Worm (Caenorhabditis elegans) whole organism, L2 larva: Measurements from ENCODE around the gene C15H9.11.

ENCODE experiments used
- nhr-129 ChIP-seq: fragments of 150-350 bp; optimal IDR thresholded peaks from 2 replicates; lab custom pipeline; 2014; ENCODE audit warnings: missing biosample characterization, missing genetic modification characterization
- unc-39 ChIP-seq: fragments of 150-350 bp; optimal IDR thresholded peaks from 2 replicates; lab custom pipeline; 2014; ENCODE audit warnings: missing biosample characterization, missing genetic modification characterization

DNA sequence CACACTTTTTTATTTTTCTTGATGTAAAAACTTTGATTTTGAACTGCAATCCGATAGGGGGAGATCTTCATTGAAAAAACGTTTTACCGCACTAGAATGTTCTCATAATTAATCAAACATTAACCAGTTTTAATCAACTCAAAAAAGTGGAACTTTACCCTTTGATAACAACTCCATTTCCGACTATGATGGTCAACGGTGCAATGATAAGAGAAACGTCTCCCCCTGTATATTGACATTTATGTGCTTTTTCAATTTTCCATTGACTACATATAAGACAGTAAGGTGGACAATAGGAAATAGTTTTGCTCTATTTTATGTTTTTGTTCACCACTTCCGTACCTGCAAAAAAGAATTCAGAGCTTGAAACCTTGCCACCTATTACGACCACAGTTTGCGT is 4.8 kb downstream of the C15H9.11 start:
- TF ChIP-seq nhr-129 (tag; lab: Kevin White, UChicago), result no peak
- no peak for TF ChIP-seq unc-39
